Fruit fly (Drosophila melanogaster): ENCODE measurements around the gene CG42831.

Gene CG42831

dm6 chr3L:10835228-10835627 lies 20.6 kb downstream of the CG42831 start, which contains the start of gene tna:
Gene tna (plus strand): TSS chr3L:10835528.
- TF ChIP-seq Hr4 (GFP tag; optimal IDR thresholded peaks at IDR 0.05): no peak
- no peak for TF ChIP-seq eg (GFP tag; IDR thresholded peaks at IDR 0.05)
- no peak for TF ChIP-seq dac (GFP tag; optimal IDR thresholded peaks at IDR 0.05)
- TF ChIP-seq CG6276 (GFP tag; optimal IDR thresholded peaks at IDR 0.05): no peak
- TF ChIP-seq OdsH (GFP tag; optimal IDR thresholded peaks at IDR 0.05): no peak
- no peak for TF ChIP-seq CG10669 (GFP tag; optimal IDR thresholded peaks at IDR 0.05)
- TF ChIP-seq topi (GFP tag; optimal IDR thresholded peaks at IDR 0.05): no peak
- no peak for TF ChIP-seq CG31627 (GFP tag; optimal IDR thresholded peaks at IDR 0.05)
- no peak for TF ChIP-seq CG10631 (GFP tag; optimal IDR thresholded peaks at IDR 0.05)
- TF ChIP-seq svp (GFP tag): no peak
- no peak for TF ChIP-seq Hr38 (GFP tag; optimal IDR thresholded peaks at IDR 0.05)

- TF ChIP-seq CG4318 (GFP tag; optimal IDR thresholded peaks at IDR 0.05) (peak; percentile 32), CG1621 (tag; optimal IDR thresholded peaks at IDR 0.05) (peak; percentile 56), CG3919 (GFP tag; optimal IDR thresholded peaks at IDR 0.05) (peak; percentile 86), Hr39 (GFP tag; optimal IDR thresholded peaks at IDR 0.05) (peak; percentile 81), CG6792 (GFP tag; optimal IDR thresholded peaks at IDR 0.05) (peak; percentile 69), achi (GFP tag; optimal IDR thresholded peaks at IDR 0.05) (peak; percentile 76), Ets96B (tag; optimal IDR thresholded peaks at IDR 0.05) (peak; percentile 72), CG32006 (GFP tag; optimal IDR thresholded peaks at IDR 0.05) (peak; percentile 69), net (GFP tag; optimal IDR thresholded peaks at IDR 0.05) (peak; percentile 75), CG6163 (GFP tag; IDR thresholded peaks at IDR 0.05) (peak; percentile 86), Eip75B (GFP tag; optimal IDR thresholded peaks at IDR 0.05) (peak; percentile 73), OdsH (GFP tag; optimal IDR thresholded peaks at IDR 0.05) (peak; percentile 80), Sox15 (GFP tag; optimal IDR thresholded peaks at IDR 0.05) (peak; percentile 58), Hr38 (GFP tag; optimal IDR thresholded peaks at IDR 0.05) (no peak), Eip93F (GFP tag; optimal IDR thresholded peaks at IDR 0.05) (no peak), CG11762 (GFP tag; optimal IDR thresholded peaks at IDR 0.05; ENCODE audit: insufficient read depth) (peak; percentile 65), fd59A (GFP tag; optimal IDR thresholded peaks at IDR 0.05) (peak; percentile 40), CG15336 (GFP tag; IDR thresholded peaks at IDR 0.05) (peak; percentile 59), Blimp-1 (GFP tag; optimal IDR thresholded peaks at IDR 0.05) (peak; percentile 3), dac (GFP tag; optimal IDR thresholded peaks at IDR 0.05) (no peak), fd85E (GFP tag; optimal IDR thresholded peaks at IDR 0.05) (no peak), esn (GFP tag; optimal IDR thresholded peaks at IDR 0.05) (peak; percentile 83), lz (GFP tag; optimal IDR thresholded peaks at IDR 0.05) (peak; percentile 68), ss (GFP tag; optimal IDR thresholded peaks at IDR 0.05) (peak; percentile 34 to 51), CG8319 (GFP tag; optimal IDR thresholded peaks at IDR 0.05) (peak; percentile 74), cyc (GFP tag; optimal IDR thresholded peaks at IDR 0.05) (peak; percentile 82), Gug (GFP tag; IDR thresholded peaks at IDR 0.05) (peak; percentile 64), CG10631 (GFP tag; optimal IDR thresholded peaks at IDR 0.05) (peak; percentile 78), Eip78C (GFP tag) (peak; percentile 95), CG3032 (tag; optimal IDR thresholded peaks at IDR 0.05) (peak; percentile 60), CG16779 (tag; optimal IDR thresholded peaks at IDR 0.05) (peak; percentile 5), Met (GFP tag; optimal IDR thresholded peaks at IDR 0.05) (peak; percentile 81), Hr4 (GFP tag; optimal IDR thresholded peaks at IDR 0.05) (peak; percentile 69), CG8119 (GFP tag; IDR thresholded peaks at IDR 0.05) (peak; percentile 71; the same call in 2 of the 3 replicates), eg (GFP tag; IDR thresholded peaks at IDR 0.05) (peak; percentile 85), vri (GFP tag; optimal IDR thresholded peaks at IDR 0.05) (peak; percentile 72), CG6854 (GFP tag; optimal IDR thresholded peaks at IDR 0.05) (peak; percentile 20), pdm3 (GFP tag; optimal IDR thresholded peaks at IDR 0.05) (peak; percentile 84), CG9139 (GFP tag; optimal IDR thresholded peaks at IDR 0.05) (no peak), CG11294 (GFP tag; IDR thresholded peaks at IDR 0.05) (peak; percentile 53), CG8632 (GFP tag; optimal IDR thresholded peaks at IDR 0.05) (peak; percentile 75), fkh (GFP tag; optimal IDR thresholded peaks at IDR 0.05) (peak; percentile 75), topi (GFP tag; optimal IDR thresholded peaks at IDR 0.05) (peak; percentile 84), CG31627 (GFP tag; optimal IDR thresholded peaks at IDR 0.05) (peak; percentile 79)
Measured at dm6 chr3L:10837869-10838783, 23.5 kb downstream of the CG42831 start.

All from whole organism, prepupa.